Worm (Caenorhabditis elegans) whole organism, young adult: ENCODE data around the gene T06E8.8.

Experiments
- F52B5.7 ChIP-seq: sonication (generic microtip); optimal IDR thresholded peaks from 2 replicates; lab custom pipeline; 2016; ENCODE audit warnings: mild to moderate bottlenecking, missing genetic modification characterization, missing compliant biosample characterization
- ama-1 ChIP-seq, 3 experiments: fragments of 150-350 bp in 1 of 3; sonication (generic microtip) in 2 of 3; optimal IDR thresholded peaks; 2 replicates each; lab custom pipeline; 2014 to 2018; ENCODE audit warnings: missing biosample characterization in 2 of 3, missing genetic modification characterization in 2 of 3, missing genetic modification reagents in 2 of 3
- aptf-2 ChIP-seq: fragments of 200-800 bp; sonication (Bioruptor generic); conservative IDR thresholded peaks from 2 replicates; pipeline ENCODE4 v1.3.6; 2022; ENCODE audit warnings: missing genetic modification reagents, missing genetic modification characterization, missing compliant biosample characterization
- bed-1 ChIP-seq: fragments of 200-800 bp; sonication (Bioruptor generic); IDR thresholded peaks from 2 replicates; pipeline ENCODE4 v1.3.6; 2022; ENCODE audit warnings: missing genetic modification reagents, missing genetic modification characterization, missing compliant biosample characterization
- ccch-3 ChIP-seq: fragments of 200-800 bp; sonication (Bioruptor generic); optimal IDR thresholded peaks from 2 replicates; lab custom pipeline; 2018; ENCODE audit warnings: mild to moderate bottlenecking, missing genetic modification characterization, missing compliant biosample characterization
- cebp-2 ChIP-seq: fragments of 200-800 bp; sonication (Bioruptor generic); IDR thresholded peaks from 2 replicates; pipeline ENCODE4 v1.3.6; 2022; ENCODE audit warnings: missing genetic modification characterization, missing compliant biosample characterization
- ceh-100 ChIP-seq: fragments of 200-800 bp; sonication (Bioruptor generic); IDR thresholded peaks from 2 replicates; pipeline ENCODE4 v1.3.6; 2022; ENCODE audit warnings: missing genetic modification reagents, missing genetic modification characterization, missing compliant biosample characterization
- efl-1 ChIP-seq: fragments of 150-350 bp; optimal IDR thresholded peaks from 2 replicates; lab custom pipeline; 2014; ENCODE audit warnings: missing biosample characterization, missing genetic modification reagents, missing genetic modification characterization
- mxl-1 ChIP-seq: sonication (generic microtip); optimal IDR thresholded peaks from 2 replicates; lab custom pipeline; 2016; ENCODE audit warnings: missing genetic modification characterization, missing compliant biosample characterization
- pha-4 ChIP-seq: fragments of 150-350 bp; sonication (generic microtip); optimal IDR thresholded peaks from 2 replicates; lab custom pipeline; 2014; ENCODE audit warnings: missing biosample characterization, missing genetic modification reagents, missing genetic modification characterization
- rcor-1 ChIP-seq: fragments of 200-800 bp; sonication (Bioruptor generic); IDR thresholded peaks from 2 replicates; pipeline ENCODE4 v1.3.6; 2022; ENCODE audit warnings: missing genetic modification reagents, missing genetic modification characterization, missing compliant biosample characterization

- TF ChIP-seq ceh-100 (GFP tag; lab: Robert Waterston, UW) = no peak
- TF ChIP-seq ccch-3 = no peak
- TF ChIP-seq aptf-2 (GFP tag; lab: Robert Waterston, UW) = no peak
- TF ChIP-seq cebp-2 (GFP tag; lab: Robert Waterston, UW) = no peak
- TF ChIP-seq pha-4 (tag; lab: Kevin White, UChicago) = no peak
- no peak for TF ChIP-seq mxl-1 (tag; lab: Kevin White, UChicago)
- no peak for TF ChIP-seq F52B5.7
- no peak for TF ChIP-seq bed-1 (GFP tag; lab: Robert Waterston, UW)
- TF ChIP-seq efl-1 = no peak
- TF ChIP-seq ama-1 (optimal IDR thresholded peaks at IDR 0.05; lab: Kevin White, UChicago) = no peak
- TF ChIP-seq ama-1 (GFP tag; optimal IDR thresholded peaks at IDR 0.05; lab: Kevin White, UChicago) = no peak
- TF ChIP-seq rcor-1 (GFP tag; lab: Robert Waterston, UW) = no peak
These were observed 40.8 kb upstream of the T06E8.8 start for ce11 chrV:10002720-10003119.
